Fruit fly (Drosophila melanogaster): ENCODE results near the gene PNUTS.
A peak's percentile ranks its signal among the peaks of the same experiment; 100 is the strongest.

Gene PNUTS

dm6 chr2L:843850-844791 is 26.1 kb upstream of the PNUTS start:
- no peak for TF ChIP-seq CG8478 (optimal IDR thresholded peaks at IDR 0.05)
- TF ChIP-seq CTCF (optimal IDR thresholded peaks at IDR 0.05), result no peak

- TF ChIP-seq CTCF (optimal IDR thresholded peaks at IDR 0.05) (no peak), CG8478 (optimal IDR thresholded peaks at IDR 0.05) (no peak)
Measured at dm6 chr2L:845341-846004, 24.8 kb upstream of the PNUTS start.

DNA sequence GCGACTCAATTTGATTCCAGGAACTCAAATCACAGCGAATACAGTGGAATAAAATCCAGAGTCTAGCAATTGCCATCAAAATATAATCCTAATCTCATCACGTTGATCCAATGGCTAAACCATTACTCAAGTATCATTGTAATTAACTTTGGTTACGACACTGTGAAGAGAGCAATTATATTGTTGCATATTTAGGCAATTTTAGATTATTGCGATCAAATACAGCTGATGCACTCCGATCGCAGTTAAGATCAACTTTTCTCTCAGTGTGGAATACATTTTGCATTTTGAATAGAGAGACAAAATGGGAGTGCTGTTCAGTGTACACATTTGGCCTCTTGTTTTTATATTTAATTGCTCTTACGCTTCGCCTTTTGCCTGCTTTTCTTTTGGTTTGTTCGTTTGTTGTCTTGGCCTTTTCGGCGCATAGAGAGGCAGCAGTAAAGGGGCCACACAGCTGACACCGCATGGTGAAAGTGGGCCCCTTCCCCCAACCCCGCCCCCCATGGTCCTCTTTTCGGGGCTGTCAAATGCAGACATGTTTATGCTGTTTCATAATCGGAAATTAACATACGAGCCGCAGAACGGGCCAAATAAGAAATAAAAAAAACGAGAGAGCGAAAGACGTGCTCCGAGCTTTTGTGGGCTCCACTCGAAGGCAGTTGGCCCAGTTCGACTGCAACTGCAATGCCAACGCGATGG is 23.9 kb upstream of the PNUTS start:
- TF ChIP-seq CG8478 (optimal IDR thresholded peaks at IDR 0.05) (no peak), CTCF (optimal IDR thresholded peaks at IDR 0.05) (no peak)

DNA sequence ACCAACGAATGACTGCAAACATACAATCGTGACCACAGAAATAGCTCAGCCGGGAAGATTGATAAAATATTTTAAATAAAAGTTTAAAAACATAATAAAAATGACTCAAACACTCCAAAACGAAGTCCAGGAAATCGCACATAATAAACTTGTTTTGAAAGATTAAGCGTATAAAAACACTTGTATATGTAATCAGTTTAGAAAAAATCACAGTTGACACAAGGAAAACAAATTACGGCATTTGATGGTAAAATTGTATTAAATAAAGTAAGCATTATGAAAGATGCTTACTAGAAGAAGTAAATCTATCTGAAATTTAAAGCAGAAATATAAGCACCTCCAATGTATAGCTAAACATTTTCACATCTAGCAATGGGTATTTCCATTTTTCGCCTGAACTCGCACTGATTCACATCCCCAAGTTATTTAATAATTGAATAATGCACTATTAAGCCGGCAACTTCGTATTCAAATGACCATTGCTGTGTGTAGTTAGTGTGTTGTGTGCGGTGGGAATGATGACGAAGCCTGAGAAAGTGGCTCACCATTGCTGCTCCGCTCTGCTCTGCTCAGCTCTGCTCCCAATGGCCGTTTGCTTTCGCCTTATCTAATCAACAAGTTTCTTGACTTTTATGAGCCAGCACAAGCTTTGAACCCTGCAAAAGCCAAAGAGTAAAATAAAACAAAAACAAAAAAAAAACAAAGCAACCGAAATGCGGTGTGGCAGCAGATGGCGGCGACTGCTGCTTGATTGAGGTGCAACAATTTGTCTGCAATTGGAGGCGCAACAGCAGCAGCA is 22.9 kb upstream of the PNUTS start:
- no peak for TF ChIP-seq CG8478 (optimal IDR thresholded peaks at IDR 0.05)
- TF ChIP-seq CTCF (optimal IDR thresholded peaks at IDR 0.05), result no peak

dm6 chr2L:847988-848622 is 22.2 kb upstream of the PNUTS start:
- TF ChIP-seq CG8478 (optimal IDR thresholded peaks at IDR 0.05) (no peak), CTCF (optimal IDR thresholded peaks at IDR 0.05) (no peak)

DNA sequence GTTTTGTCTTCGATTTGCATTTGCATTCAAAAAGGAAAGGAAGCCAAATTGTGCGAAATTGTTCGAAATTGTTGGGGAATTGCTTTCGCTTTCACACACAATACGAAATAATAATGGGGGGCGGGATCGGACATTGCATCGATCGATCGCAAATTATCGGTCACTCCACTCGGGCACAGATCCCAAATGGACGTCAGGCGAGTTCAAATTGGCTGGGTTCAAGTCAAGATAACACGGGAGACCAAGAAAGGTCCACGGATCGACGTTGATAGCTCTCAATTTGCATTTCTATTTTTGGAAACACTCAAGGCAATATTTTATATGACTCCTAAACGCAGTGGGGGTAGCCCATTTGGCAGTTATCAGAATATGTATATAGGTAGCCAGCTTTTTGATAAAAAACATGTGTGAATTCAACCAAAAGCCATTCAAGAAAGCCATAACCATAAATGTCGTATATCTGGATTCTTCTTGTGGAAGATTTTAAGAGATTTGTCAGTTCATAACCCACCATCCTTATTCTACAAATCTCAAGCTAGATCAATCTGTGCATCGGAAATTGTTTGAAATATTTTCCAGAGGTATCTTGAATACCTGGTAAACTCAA is 21.0 kb upstream of the PNUTS start:
- TF ChIP-seq CTCF (optimal IDR thresholded peaks at IDR 0.05) (no peak), CG8478 (optimal IDR thresholded peaks at IDR 0.05) (no peak)

dm6 chr2L:849787-850512 is 20.3 kb upstream of the PNUTS start:
- TF ChIP-seq CG8478 (optimal IDR thresholded peaks at IDR 0.05), result no peak

DNA sequence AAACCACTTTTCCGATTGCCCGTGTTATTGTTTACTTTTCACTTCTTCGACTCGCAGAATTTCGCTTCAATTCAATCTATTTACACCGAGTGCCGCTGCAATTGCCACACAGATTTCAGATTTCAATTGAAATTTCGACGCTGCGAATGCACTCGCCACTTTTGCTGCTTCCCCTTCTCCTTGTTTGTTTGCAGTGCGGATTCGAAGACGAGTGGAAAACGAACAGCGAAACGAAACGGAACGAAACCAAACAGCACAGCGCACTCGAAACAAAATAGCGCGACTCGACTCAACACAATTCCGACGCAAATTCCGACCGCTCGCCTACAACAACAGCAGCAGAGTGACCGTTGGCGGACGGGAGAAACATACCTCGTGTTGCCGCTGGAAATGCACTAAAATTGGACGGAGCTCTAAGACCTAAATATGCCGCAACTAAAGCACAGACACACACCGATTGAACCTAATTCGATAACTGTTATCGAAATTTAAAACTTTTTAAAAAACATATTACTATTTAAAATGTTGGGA is 19.5 kb upstream of the PNUTS start, which contains the start of gene drongo:
Gene drongo (minus strand): TSS at position 345 of the 531 bp plus-strand sequence.
- TF ChIP-seq CTCF (optimal IDR thresholded peaks at IDR 0.05) (peak; percentile 41 to 49), CG8478 (optimal IDR thresholded peaks at IDR 0.05) (no peak)

DNA sequence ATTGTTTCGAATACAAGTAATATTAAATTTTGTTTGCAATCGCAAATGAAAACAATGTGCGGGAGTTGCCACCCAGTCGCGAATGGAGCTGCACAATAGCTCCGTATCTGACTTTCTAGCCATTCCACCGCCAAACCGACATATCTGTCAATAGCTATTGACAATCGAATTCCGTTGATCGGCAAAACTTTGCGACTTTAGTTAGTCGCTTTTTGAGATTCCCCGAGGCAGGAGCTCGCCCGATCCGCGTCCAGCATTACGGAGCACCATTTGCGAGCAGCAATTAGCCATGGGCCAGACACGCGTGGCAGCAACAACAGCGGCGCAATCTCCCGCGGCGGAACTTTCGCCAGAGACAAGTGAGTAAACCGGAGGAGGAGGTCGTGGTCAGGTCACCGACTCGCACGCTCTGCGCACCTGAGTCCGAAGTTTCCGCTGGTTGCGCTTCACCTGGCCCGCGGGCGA is 17.6 kb upstream of the PNUTS start, which contains the start of the genes CG4291 and kraken:
Gene CG4291 (minus strand): TSS at position 84 of the 465 bp plus-strand sequence.
Gene kraken (plus strand): TSS at position 122 of the 465 bp plus-strand sequence.
- peak in 1 of 2 experiments; percentile 39 for TF ChIP-seq CTCF (optimal IDR thresholded peaks at IDR 0.05)
- no peak for TF ChIP-seq CG8478 (optimal IDR thresholded peaks at IDR 0.05)

- TF ChIP-seq CTCF (optimal IDR thresholded peaks at IDR 0.05) (peak; percentile 59 to 78), CG8478 (optimal IDR thresholded peaks at IDR 0.05) (no peak)
Measured at dm6 chr2L:855052-855547, 15.2 kb upstream of the PNUTS start, which contains the start of gene CG13949. Gene CG13949, plus strand, starts transcription at chr2L:855337.

DNA sequence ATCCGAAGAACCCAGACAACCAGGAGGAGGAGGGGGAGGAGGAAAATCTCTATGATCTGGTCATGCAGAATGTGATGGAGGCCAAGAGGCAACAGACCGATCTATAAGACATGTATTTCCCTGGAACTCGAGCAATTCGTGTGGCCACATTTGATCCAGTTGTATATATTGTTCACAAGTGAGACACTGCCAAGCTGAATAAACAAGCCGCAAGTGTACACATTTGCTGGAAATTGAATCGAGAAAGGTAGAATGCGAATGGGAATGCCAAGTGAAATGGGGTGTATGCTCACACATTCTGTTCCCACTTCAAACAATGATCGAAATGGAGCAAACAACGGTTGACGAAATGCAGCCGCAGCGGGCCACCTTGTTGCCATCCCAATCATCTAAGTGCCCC is 14.3 kb upstream of the PNUTS start:
- TF ChIP-seq CG8478 (optimal IDR thresholded peaks at IDR 0.05), result no peak
- TF ChIP-seq CTCF (optimal IDR thresholded peaks at IDR 0.05), result no peak

All from S2 (cell line).